Fruit fly (Drosophila melanogaster): ENCODE measurements around the gene Rcd5.

Rcd5 gene

dm6 chr3L:4000711-4001110 lies 39.6 kb upstream of the Rcd5 start (continued):
- TF ChIP-seq Met (GFP tag; optimal IDR thresholded peaks at IDR 0.05) (no peak), CG6792 (GFP tag; optimal IDR thresholded peaks at IDR 0.05) (no peak), cyc (GFP tag; optimal IDR thresholded peaks at IDR 0.05) (no peak), CG8119 (GFP tag; IDR thresholded peaks at IDR 0.05) (no peak), CG6854 (GFP tag; optimal IDR thresholded peaks at IDR 0.05) (no peak), CG11294 (GFP tag; IDR thresholded peaks at IDR 0.05) (no peak), CG34406 (GFP tag; optimal IDR thresholded peaks at IDR 0.05) (peak; percentile 21), CG1621 (tag; optimal IDR thresholded peaks at IDR 0.05) (no peak), CG8319 (GFP tag; optimal IDR thresholded peaks at IDR 0.05) (no peak), CG32006 (GFP tag; optimal IDR thresholded peaks at IDR 0.05) (peak; percentile 56), ss (GFP tag; optimal IDR thresholded peaks at IDR 0.05) (peak in 1 of 2 experiments; percentile 56), fkh (GFP tag; optimal IDR thresholded peaks at IDR 0.05) (no peak)

DNA sequence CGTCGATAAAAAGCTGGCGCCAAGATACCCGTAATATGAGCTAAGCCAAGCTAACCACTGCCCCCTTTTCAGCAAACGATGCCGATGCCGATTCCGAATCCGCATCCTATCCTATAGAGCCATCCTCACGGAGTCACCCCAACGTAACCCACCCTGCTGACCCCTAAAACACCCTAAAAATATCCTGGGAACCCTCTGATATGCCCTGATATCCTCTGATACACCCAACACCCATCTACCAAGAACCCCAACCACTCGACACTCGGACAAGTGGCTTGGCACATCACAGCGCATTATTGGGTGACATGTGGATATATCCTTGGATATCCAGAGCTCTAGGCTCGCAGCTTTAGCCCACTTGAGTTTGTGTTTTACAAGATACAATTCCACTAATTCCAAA lies 38.8 kb upstream of the Rcd5 start:
- TF ChIP-seq CG3032 (tag; optimal IDR thresholded peaks at IDR 0.05) = no peak

dm6 chr3L:4003316-4003715 lies 37.0 kb upstream of the Rcd5 start, which contains the start of gene CG14985:
Gene CG14985, plus strand, starts transcription at chr3L:4003474.
- peak; percentile 52 for TF ChIP-seq Sox14 (GFP tag; optimal IDR thresholded peaks at IDR 0.05)
- TF ChIP-seq CG34406 (GFP tag; optimal IDR thresholded peaks at IDR 0.05) = no peak

- TF ChIP-seq CG8119 (GFP tag; IDR thresholded peaks at IDR 0.05) (0 out of 3 replicates have a peak, but pooled peaks have one; percentile 16), Hr4 (GFP tag; optimal IDR thresholded peaks at IDR 0.05) (peak; percentile 34), CG15336 (GFP tag; IDR thresholded peaks at IDR 0.05) (no peak), CG32006 (GFP tag; optimal IDR thresholded peaks at IDR 0.05) (peak; percentile 35)
Observed at dm6 chr3L:4007256-4007655, 33.1 kb upstream of the Rcd5 start.

DNA sequence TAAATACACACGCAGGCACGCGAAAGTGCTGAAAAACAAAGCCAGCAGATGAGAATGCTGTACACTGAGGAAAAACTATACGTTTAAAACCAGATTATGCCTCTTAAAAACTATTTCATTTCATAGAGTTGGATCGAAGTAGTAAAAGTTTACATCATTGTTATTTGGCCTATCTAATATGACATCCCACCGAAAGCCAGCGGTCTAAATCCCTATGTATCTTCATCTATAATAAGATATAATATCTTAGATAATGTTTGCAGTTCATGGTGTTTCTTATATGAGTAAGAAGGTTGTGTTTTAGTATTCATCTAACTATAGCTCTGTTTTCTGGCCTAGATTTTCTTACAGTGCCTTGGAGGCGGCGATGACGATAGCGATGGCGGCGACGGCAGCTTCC lies 30.2 kb upstream of the Rcd5 start:
- TF ChIP-seq CG8119 (GFP tag; IDR thresholded peaks at IDR 0.05) (no peak), CG16779 (tag; optimal IDR thresholded peaks at IDR 0.05) (no peak), CG3032 (tag; optimal IDR thresholded peaks at IDR 0.05) (no peak), CG34406 (GFP tag; optimal IDR thresholded peaks at IDR 0.05) (no peak), svp (GFP tag) (peak; percentile 44), lz (GFP tag; optimal IDR thresholded peaks at IDR 0.05) (no peak), CG6163 (GFP tag; IDR thresholded peaks at IDR 0.05) (no peak), CG10669 (GFP tag; optimal IDR thresholded peaks at IDR 0.05) (no peak)

DNA sequence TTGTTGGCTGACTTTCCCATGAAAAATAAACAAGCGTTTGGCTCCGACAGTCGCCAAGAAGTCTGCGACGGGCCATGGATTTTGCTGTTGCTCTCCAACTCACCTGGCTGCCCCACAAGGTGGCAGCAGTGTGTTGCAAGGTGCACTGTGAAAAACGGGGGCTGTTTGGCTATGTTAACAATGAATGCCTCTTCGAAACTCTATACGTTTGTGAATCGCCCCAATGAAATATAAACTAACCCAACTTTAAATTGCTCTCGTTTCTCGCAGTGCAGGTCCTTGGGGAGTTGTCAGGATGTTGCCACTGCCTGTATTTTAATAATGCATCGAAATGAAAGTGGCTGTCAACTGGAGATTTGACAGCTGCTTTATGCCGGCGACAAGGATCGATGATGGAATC lies 26.0 kb upstream of the Rcd5 start:
- no peak for TF ChIP-seq CG34406 (GFP tag; optimal IDR thresholded peaks at IDR 0.05)
- TF ChIP-seq cyc (GFP tag; optimal IDR thresholded peaks at IDR 0.05) = peak; percentile 2
- TF ChIP-seq CG32006 (GFP tag; optimal IDR thresholded peaks at IDR 0.05) = peak; percentile 39
- no peak for TF ChIP-seq ss (GFP tag; optimal IDR thresholded peaks at IDR 0.05)
- no peak for TF ChIP-seq topi (GFP tag; optimal IDR thresholded peaks at IDR 0.05)
- TF ChIP-seq CG8319 (GFP tag; optimal IDR thresholded peaks at IDR 0.05) = no peak
- TF ChIP-seq CG15336 (GFP tag; IDR thresholded peaks at IDR 0.05) = peak; percentile 23; the same call in 1 of the 2 replicates
- no peak for TF ChIP-seq Sox14 (GFP tag; optimal IDR thresholded peaks at IDR 0.05)
- peak; percentile 6 for TF ChIP-seq CG6276 (GFP tag; optimal IDR thresholded peaks at IDR 0.05)
- TF ChIP-seq CG6854 (GFP tag; optimal IDR thresholded peaks at IDR 0.05) = no peak
- TF ChIP-seq CG3919 (GFP tag; optimal IDR thresholded peaks at IDR 0.05) = peak; percentile 26
- no peak for TF ChIP-seq CG6792 (GFP tag; optimal IDR thresholded peaks at IDR 0.05)
- peak; percentile 34 for TF ChIP-seq CG10669 (GFP tag; optimal IDR thresholded peaks at IDR 0.05)
- TF ChIP-seq Eip75B (GFP tag; optimal IDR thresholded peaks at IDR 0.05) = peak; percentile 4
- TF ChIP-seq lz (GFP tag; optimal IDR thresholded peaks at IDR 0.05) = no peak
- no peak for TF ChIP-seq Hr38 (GFP tag; optimal IDR thresholded peaks at IDR 0.05)
- TF ChIP-seq CG11294 (GFP tag; IDR thresholded peaks at IDR 0.05) = 0 out of 2 replicates have a peak, but pooled peaks have one; percentile 11
- peak; percentile 3 for TF ChIP-seq pdm3 (GFP tag; optimal IDR thresholded peaks at IDR 0.05)
- peak; percentile 33 for TF ChIP-seq Ets96B (tag; optimal IDR thresholded peaks at IDR 0.05)
- TF ChIP-seq vri (GFP tag; optimal IDR thresholded peaks at IDR 0.05) = no peak
- no peak for TF ChIP-seq Blimp-1 (GFP tag; optimal IDR thresholded peaks at IDR 0.05)
- no peak for TF ChIP-seq dac (GFP tag; optimal IDR thresholded peaks at IDR 0.05)
- peak; percentile 4 for TF ChIP-seq OdsH (GFP tag; optimal IDR thresholded peaks at IDR 0.05)
- no peak for TF ChIP-seq Smox (GFP tag; optimal IDR thresholded peaks at IDR 0.05)
- no peak for TF ChIP-seq fd85E (GFP tag; optimal IDR thresholded peaks at IDR 0.05)
- TF ChIP-seq CG11902 (GFP tag; optimal IDR thresholded peaks at IDR 0.05) = no peak
- TF ChIP-seq Sox15 (GFP tag; optimal IDR thresholded peaks at IDR 0.05) = no peak
- no peak for TF ChIP-seq Lpt (GFP tag; optimal IDR thresholded peaks at IDR 0.05)
- TF ChIP-seq esn (GFP tag; optimal IDR thresholded peaks at IDR 0.05) = no peak
- no peak for TF ChIP-seq CG31627 (GFP tag; optimal IDR thresholded peaks at IDR 0.05)
- TF ChIP-seq Hr4 (GFP tag; optimal IDR thresholded peaks at IDR 0.05) = peak; percentile 9
- no peak for TF ChIP-seq Met (GFP tag; optimal IDR thresholded peaks at IDR 0.05)
- TF ChIP-seq fkh (GFP tag; optimal IDR thresholded peaks at IDR 0.05) = no peak
- no peak for TF ChIP-seq CG1621 (tag; optimal IDR thresholded peaks at IDR 0.05)
